Worm (Caenorhabditis elegans): ENCODE data around the gene R07B1.8.

DNA sequence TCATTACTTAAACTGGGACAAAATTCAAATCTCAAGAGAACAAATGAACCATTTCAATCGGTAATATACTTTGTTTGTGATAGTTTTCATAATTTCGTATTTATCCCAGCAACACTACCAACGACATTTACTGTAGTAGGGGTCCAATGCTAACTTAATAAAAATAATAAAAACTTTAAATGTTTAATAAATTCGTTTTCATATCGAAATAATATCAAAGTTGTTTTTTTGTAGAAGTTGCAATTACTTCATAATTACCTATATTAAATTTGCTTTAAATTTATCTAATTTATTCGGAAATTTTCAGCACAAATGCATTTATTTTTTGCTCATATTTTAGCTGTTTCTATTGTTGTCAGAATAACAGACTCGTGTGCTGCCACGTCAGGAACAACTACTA lies 6.1 kb downstream of the R07B1.8 start, which contains the start of gene R07B1.6:
- TF ChIP-seq him-1 (tag; optimal IDR thresholded peaks at IDR 0.05) (no peak), W03F9.2 (tag; optimal IDR thresholded peaks at IDR 0.05) (no peak)
